Worm (Caenorhabditis elegans): ENCODE measurements around the gene T14A8.2.

ce11 chrIV:7774206-7774605 is 48.2 kb downstream of the T14A8.2 start, which contains the start of the genes hcf-1 and swd-2.2:
- TF ChIP-seq nhr-28 (tag; optimal IDR thresholded peaks at IDR 0.05), result no peak
- TF ChIP-seq ceh-43 (GFP tag; optimal IDR thresholded peaks at IDR 0.05), result no peak
- TF ChIP-seq unc-39 (tag; optimal IDR thresholded peaks at IDR 0.05), result no peak
- TF ChIP-seq nhr-76 (tag; optimal IDR thresholded peaks at IDR 0.05), result no peak
- no peak for TF ChIP-seq cnd-1 (tag; optimal IDR thresholded peaks at IDR 0.05)
